Fruit fly (Drosophila melanogaster): ENCODE results near the gene Dnah3.

dm6 chr3L:4920935-4921334, 59.9 kb downstream of the Dnah3 start:
- TF ChIP-seq CG15710 (tag; optimal IDR thresholded peaks at IDR 0.05), result no peak
- no peak for TF ChIP-seq Pif1B (GFP tag; optimal IDR thresholded peaks at IDR 0.05)
- TF ChIP-seq CG32121 (GFP tag; IDR thresholded peaks at IDR 0.05), result no peak
- TF ChIP-seq Pif1A (GFP tag; optimal IDR thresholded peaks at IDR 0.05), result no peak
- no peak for TF ChIP-seq EcR (GFP tag; optimal IDR thresholded peaks at IDR 0.05)
